Fruit fly (Drosophila melanogaster): Measurements from ENCODE around the gene Cpr73D.
"Not testable (repeated sequence)": the region's sequence is repeated elsewhere in the genome, so short reads cannot be mapped to it uniquely, and the experiment has no call there.

Cpr73D gene

DNA sequence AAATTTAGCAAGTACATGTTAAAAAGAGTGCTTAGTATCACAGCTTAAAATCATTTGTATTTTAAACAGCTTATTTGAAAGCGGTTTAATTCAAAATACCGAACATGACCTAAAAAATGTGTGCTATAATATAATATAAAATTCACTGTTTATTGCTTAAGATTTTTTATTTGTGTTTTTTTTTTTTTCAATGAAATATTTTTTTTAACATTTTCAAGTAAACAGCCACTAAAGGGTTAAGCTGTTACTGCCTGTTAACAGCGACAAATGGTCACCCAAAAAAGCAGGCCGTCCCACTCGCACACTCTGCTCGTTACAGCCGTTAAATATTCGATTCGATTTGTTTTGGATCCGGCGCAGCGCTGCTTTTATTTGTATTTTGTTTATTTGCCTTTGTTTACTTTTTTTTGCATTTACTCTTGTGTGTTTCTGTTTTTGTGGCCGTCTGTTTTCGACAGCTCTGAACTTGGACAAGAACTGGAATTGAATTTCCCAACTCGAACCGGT, 17.2 kb upstream of the Cpr73D start:
- no peak for TF ChIP-seq psq (optimal IDR thresholded peaks at IDR 0.05)

DNA sequence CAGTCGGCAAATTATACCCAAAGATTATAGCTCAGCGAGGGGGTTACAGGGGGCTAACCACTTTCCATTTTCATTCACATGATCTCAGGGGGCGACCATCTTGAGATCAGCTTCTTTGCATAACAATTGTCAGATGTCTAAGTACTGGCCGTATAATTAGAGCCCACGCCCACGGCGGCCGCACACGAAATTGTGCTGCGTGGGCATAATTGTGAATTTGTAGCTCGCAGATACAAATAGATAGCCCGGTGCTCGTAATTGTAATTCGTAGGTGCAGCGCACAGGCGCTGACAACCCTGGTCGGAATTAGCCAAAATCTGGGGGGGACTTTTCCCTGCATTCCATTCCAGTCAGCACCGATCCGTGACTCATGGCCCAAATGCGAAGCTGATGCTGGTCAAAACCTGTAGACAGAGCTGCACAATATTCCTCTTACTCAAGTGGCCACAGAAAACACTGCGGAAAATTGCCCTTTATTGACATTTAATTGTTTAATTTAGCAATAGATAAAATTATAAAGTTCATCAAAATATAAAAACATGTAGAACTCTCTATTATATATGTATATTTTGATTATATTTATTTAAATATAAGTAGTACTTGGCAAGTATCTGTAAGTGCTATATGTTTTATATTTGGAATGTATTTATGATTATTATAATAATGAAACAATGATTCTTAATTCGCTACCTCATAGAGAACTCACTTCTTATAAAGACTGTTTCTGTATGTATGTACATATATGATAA, 14.3 kb upstream of the Cpr73D start:
- no peak for TF ChIP-seq CG8478 (optimal IDR thresholded peaks at IDR 0.05)
- TF ChIP-seq Dll (optimal IDR thresholded peaks at IDR 0.05) = no peak
- TF ChIP-seq EcR (GFP tag; optimal IDR thresholded peaks at IDR 0.05) = no peak
- TF ChIP-seq usp (GFP tag; optimal IDR thresholded peaks at IDR 0.05) = no peak
- no peak for TF ChIP-seq pan (optimal IDR thresholded peaks at IDR 0.05)
- no peak for TF ChIP-seq psq (optimal IDR thresholded peaks at IDR 0.05)

dm6 chr3L:16969652-16970109, 12.2 kb upstream of the Cpr73D start, which contains the start of gene Exn:
Exn (plus strand) TSS chr3L:16970013.
- TF ChIP-seq CG8478 (optimal IDR thresholded peaks at IDR 0.05) (no peak), Dll (optimal IDR thresholded peaks at IDR 0.05) (no peak), usp (GFP tag; optimal IDR thresholded peaks at IDR 0.05) (no peak), psq (optimal IDR thresholded peaks at IDR 0.05) (no peak), EcR (GFP tag; optimal IDR thresholded peaks at IDR 0.05) (no peak), pan (optimal IDR thresholded peaks at IDR 0.05) (no peak)

dm6 chr3L:16958397-16959080, 1.1 kb upstream of the Cpr73D start:
- TF ChIP-seq CG8478 (optimal IDR thresholded peaks at IDR 0.05) = no peak
- TF ChIP-seq usp (GFP tag; optimal IDR thresholded peaks at IDR 0.05) = no peak
- no peak for TF ChIP-seq EcR (GFP tag; optimal IDR thresholded peaks at IDR 0.05)
- no peak for TF ChIP-seq pan (optimal IDR thresholded peaks at IDR 0.05)
- TF ChIP-seq Dll (optimal IDR thresholded peaks at IDR 0.05) = no peak
- no peak for TF ChIP-seq psq (optimal IDR thresholded peaks at IDR 0.05)

dm6 chr3L:16956768-16957533, 538 bp downstream of the Cpr73D start:
- no peak for TF ChIP-seq EcR (GFP tag; optimal IDR thresholded peaks at IDR 0.05)
- no peak for TF ChIP-seq pan (optimal IDR thresholded peaks at IDR 0.05)
- TF ChIP-seq psq (optimal IDR thresholded peaks at IDR 0.05) = no peak
- no peak for TF ChIP-seq usp (GFP tag; optimal IDR thresholded peaks at IDR 0.05)
- TF ChIP-seq CG8478 (optimal IDR thresholded peaks at IDR 0.05) = no peak
- TF ChIP-seq Dll (optimal IDR thresholded peaks at IDR 0.05) = no peak

dm6 chr3L:16956003-16956767, 1.3 kb downstream of the Cpr73D start:
- no peak for TF ChIP-seq usp (GFP tag; optimal IDR thresholded peaks at IDR 0.05)
- TF ChIP-seq CG8478 (optimal IDR thresholded peaks at IDR 0.05) = no peak
- TF ChIP-seq Dll (optimal IDR thresholded peaks at IDR 0.05) = no peak
- TF ChIP-seq EcR (GFP tag; optimal IDR thresholded peaks at IDR 0.05) = no peak
- TF ChIP-seq pan (optimal IDR thresholded peaks at IDR 0.05) = no peak
- TF ChIP-seq psq (optimal IDR thresholded peaks at IDR 0.05) = no peak

DNA sequence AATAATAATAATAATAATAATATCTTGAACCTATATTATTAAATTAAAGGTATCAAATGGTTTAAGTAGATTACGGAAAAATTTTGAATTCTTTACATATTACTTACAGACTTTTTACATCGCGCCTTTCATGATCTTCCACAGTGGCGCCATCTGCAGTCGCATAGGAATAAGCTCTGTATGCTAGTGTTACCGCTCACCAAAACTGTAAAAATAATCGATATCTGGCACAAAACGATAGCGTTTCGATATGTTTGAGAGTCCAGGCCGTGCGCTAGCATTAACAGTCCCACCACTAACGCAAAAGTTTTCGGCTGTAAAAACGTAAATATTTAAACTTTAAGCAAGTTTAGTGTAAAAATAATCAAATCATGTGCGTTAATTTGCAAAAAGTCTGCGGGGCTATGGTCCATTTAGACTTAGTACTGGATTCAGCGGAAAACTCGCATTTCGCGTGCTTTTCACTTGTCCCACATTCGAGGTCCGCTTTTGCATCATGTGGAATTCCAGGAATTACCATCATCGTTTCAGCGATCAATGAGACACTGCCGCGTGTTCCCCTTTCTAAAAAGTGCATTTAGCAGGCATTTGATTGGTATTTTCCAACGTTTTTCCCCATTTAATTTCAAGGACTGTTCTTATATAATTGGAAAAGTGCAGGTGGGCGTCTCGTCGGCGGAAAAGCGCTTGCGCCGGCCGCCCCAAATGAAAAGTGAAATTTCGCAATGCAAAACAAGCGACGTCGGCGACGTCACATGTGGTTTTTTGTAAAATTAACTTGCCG, 2.1 kb downstream of the Cpr73D start:
- TF ChIP-seq usp (GFP tag; optimal IDR thresholded peaks at IDR 0.05) = no peak
- TF ChIP-seq CG8478 (optimal IDR thresholded peaks at IDR 0.05) = no peak
- TF ChIP-seq EcR (GFP tag; optimal IDR thresholded peaks at IDR 0.05) = no peak
- no peak for TF ChIP-seq psq (optimal IDR thresholded peaks at IDR 0.05)
- no peak for TF ChIP-seq Dll (optimal IDR thresholded peaks at IDR 0.05)
- no peak for TF ChIP-seq pan (optimal IDR thresholded peaks at IDR 0.05)

- TF ChIP-seq usp (GFP tag; optimal IDR thresholded peaks at IDR 0.05); EcR (GFP tag; optimal IDR thresholded peaks at IDR 0.05); CG8478 (optimal IDR thresholded peaks at IDR 0.05): not testable (repeated sequence)
Measured at dm6 chr3L:16954522-16954921, 3.0 kb downstream of the Cpr73D start, which contains the start of gene Ogdh. Ogdh (plus strand) TSS chr3L:16954822.

DNA sequence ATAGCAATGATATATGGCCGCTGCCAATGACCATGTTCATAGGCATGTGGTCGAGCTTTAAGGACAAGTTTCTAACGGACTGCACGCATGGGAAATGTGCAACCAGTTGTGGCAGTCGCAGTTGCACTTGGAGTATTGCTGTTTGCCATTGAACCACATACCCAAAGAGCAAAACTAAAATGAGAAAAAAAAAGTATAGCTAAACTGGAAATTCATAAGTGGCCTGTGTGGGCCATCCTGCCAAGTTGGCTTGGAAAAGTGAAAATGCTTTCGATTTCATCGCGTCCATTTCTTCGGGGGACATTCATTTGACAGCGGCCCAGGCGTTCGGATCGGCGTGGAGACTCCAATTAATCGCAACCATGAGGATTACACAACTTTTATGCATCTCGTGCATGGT, 13.4 kb downstream of the Cpr73D start, which contains the start of gene Obp73a:
Obp73a (plus strand) TSS at position 301 of the 400 bp plus-strand sequence.
- TF ChIP-seq usp (GFP tag; optimal IDR thresholded peaks at IDR 0.05) = no peak
- TF ChIP-seq pan (optimal IDR thresholded peaks at IDR 0.05) = no peak
- no peak for TF ChIP-seq EcR (GFP tag; optimal IDR thresholded peaks at IDR 0.05)
- no peak for TF ChIP-seq Dll (optimal IDR thresholded peaks at IDR 0.05)
- no peak for TF ChIP-seq CG8478 (optimal IDR thresholded peaks at IDR 0.05)
- no peak for TF ChIP-seq psq (optimal IDR thresholded peaks at IDR 0.05)

dm6 chr3L:16941319-16941718, 16.2 kb downstream of the Cpr73D start:
- TF ChIP-seq psq (optimal IDR thresholded peaks at IDR 0.05) (no peak), pan (optimal IDR thresholded peaks at IDR 0.05) (no peak), CG8478 (optimal IDR thresholded peaks at IDR 0.05) (no peak), usp (GFP tag; optimal IDR thresholded peaks at IDR 0.05) (no peak), Dll (optimal IDR thresholded peaks at IDR 0.05) (no peak), EcR (GFP tag; optimal IDR thresholded peaks at IDR 0.05) (no peak)

All from whole organism.